Worm (Caenorhabditis elegans): ENCODE measurements around the gene dyf-17.

ce11 chrV:19099504-19099903 is 27.8 kb upstream of the dyf-17 start:
- TF ChIP-seq mep-1 (tag; optimal IDR thresholded peaks at IDR 0.05): no peak
- TF ChIP-seq ceh-43 (GFP tag; optimal IDR thresholded peaks at IDR 0.05): no peak
- TF ChIP-seq lsy-2 (tag; optimal IDR thresholded peaks at IDR 0.05): no peak
- no peak for TF ChIP-seq pha-4 (tag; optimal IDR thresholded peaks at IDR 0.05)
